Fruit fly (Drosophila melanogaster): ENCODE measurements around the gene esc.
A peak's percentile ranks its signal among the peaks of the same experiment; 100 is the strongest.

esc gene

dm6 chr2L:11829277-11829676 lies at the start of gene esc:
TSS of gene esc (minus strand) at chr2L:11829405.
- peak in 1 of 2 experiments; percentile 58 for TF ChIP-seq foxo (GFP tag; optimal IDR thresholded peaks at IDR 0.05)
- TF ChIP-seq sv (GFP tag; optimal IDR thresholded peaks at IDR 0.05): no peak
- peak; percentile 3 for TF ChIP-seq fru (GFP tag; optimal IDR thresholded peaks at IDR 0.05)
- peak; percentile 68 for TF ChIP-seq Hr83 (GFP tag; optimal IDR thresholded peaks at IDR 0.05; ENCODE audit: poor library complexity, severe bottlenecking)
- peak; percentile 15 for TF ChIP-seq ey (GFP tag; optimal IDR thresholded peaks at IDR 0.05)
- TF ChIP-seq Myc (optimal IDR thresholded peaks at IDR 0.05): no peak
- no peak for TF ChIP-seq CG9705 (GFP tag; optimal IDR thresholded peaks at IDR 0.05)
- TF ChIP-seq N (GFP tag; optimal IDR thresholded peaks at IDR 0.05): no peak
- peak; percentile 32 for TF ChIP-seq h (GFP tag; optimal IDR thresholded peaks at IDR 0.05)

DNA sequence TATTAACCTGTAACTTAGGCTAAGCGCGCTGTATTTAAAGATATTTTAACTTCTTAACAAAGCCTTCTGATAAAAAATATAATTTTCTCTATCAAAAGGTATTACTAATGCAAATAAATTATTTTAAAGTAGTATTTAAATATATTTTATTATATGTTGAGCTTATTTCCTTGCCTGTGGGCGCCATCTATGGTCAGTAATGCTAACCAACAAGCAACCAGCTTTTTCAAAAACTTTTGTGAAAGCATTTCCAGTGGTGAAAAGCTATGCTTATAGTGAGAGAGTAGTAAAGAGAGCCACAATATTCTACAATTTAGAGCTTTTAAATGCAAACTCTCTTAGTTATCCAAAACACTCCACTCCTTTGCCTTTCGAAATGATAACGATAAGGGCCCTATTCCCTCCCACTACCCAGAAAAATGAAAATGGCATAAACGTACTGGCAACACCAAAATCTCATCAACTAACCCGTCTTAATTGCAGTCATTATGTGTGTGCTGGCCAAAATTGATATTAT lies 49.7 kb upstream of the esc start:
- TF ChIP-seq Mio (GFP tag; optimal IDR thresholded peaks at IDR 0.05): no peak
- TF ChIP-seq CG9705 (GFP tag; optimal IDR thresholded peaks at IDR 0.05): no peak

dm6 chr2L:11874890-11875289 lies 45.7 kb upstream of the esc start:
- TF ChIP-seq Hr83 (GFP tag; optimal IDR thresholded peaks at IDR 0.05; ENCODE audit: poor library complexity, severe bottlenecking): no peak
- TF ChIP-seq h (GFP tag; optimal IDR thresholded peaks at IDR 0.05): no peak
- TF ChIP-seq OdsH (GFP tag; optimal IDR thresholded peaks at IDR 0.05): no peak
- TF ChIP-seq dmrt93B (GFP tag; optimal IDR thresholded peaks at IDR 0.05): no peak
- TF ChIP-seq Hr78 (GFP tag; optimal IDR thresholded peaks at IDR 0.05): no peak
- no peak for TF ChIP-seq CG32264 (GFP tag; optimal IDR thresholded peaks at IDR 0.05)
- no peak for TF ChIP-seq psq (GFP tag; optimal IDR thresholded peaks at IDR 0.05)

DNA sequence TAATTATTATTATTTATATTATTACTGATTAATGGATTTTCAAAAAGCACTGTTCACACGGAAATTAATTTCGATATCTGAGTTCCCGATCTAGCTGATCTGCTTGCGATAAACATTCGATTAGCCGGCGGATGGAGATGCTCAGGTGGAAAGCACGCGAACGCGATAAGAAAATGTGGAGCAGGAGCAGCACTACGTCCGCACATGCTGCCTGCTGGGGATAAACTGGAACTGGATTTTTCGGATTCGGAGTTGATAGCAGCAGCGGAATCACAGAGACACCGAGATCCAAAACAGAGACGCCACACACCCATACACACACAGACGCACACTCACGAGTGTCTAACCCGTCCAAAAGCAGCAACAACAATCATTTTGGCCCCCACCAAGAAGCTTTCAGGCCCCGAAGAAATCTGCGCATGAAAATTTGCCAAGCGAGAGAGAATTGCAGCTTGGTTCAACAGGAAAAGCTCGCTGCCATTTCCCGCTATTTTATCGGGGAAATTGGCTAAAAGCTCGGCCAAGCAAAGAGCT lies 45.1 kb upstream of the esc start:
- no peak for TF ChIP-seq sv (GFP tag; optimal IDR thresholded peaks at IDR 0.05)
- no peak for TF ChIP-seq N (GFP tag; optimal IDR thresholded peaks at IDR 0.05)
- no peak for TF ChIP-seq Sp1 (GFP tag; optimal IDR thresholded peaks at IDR 0.05)
- no peak for TF ChIP-seq Myc (optimal IDR thresholded peaks at IDR 0.05)
- no peak for TF ChIP-seq HLH106 (tag; optimal IDR thresholded peaks at IDR 0.05)
- TF ChIP-seq sage (GFP tag; optimal IDR thresholded peaks at IDR 0.05): no peak
- no peak for TF ChIP-seq foxo (GFP tag; optimal IDR thresholded peaks at IDR 0.05)
- TF ChIP-seq dl (GFP tag; optimal IDR thresholded peaks at IDR 0.05; ENCODE audit: insufficient read depth in 1 of 2, partially characterized antibody in 2 of 2): no peak
- TF ChIP-seq lola (GFP tag; optimal IDR thresholded peaks at IDR 0.05): no peak
- no peak for TF ChIP-seq CG32264 (GFP tag; optimal IDR thresholded peaks at IDR 0.05)
- TF ChIP-seq psq (GFP tag; optimal IDR thresholded peaks at IDR 0.05): no peak

dm6 chr2L:11870867-11871452 lies 41.8 kb upstream of the esc start:
- TF ChIP-seq CrebA (GFP tag; optimal IDR thresholded peaks at IDR 0.05; ENCODE audit: borderline replicate concordance) (no peak), dmrt93B (GFP tag; optimal IDR thresholded peaks at IDR 0.05) (peak; percentile 25), dsf (GFP tag; optimal IDR thresholded peaks at IDR 0.05; ENCODE audit: borderline replicate concordance) (no peak), foxo (GFP tag; optimal IDR thresholded peaks at IDR 0.05) (peak in 1 of 2 experiments; percentile 36), brk (GFP tag; optimal IDR thresholded peaks at IDR 0.05) (no peak), ey (GFP tag; optimal IDR thresholded peaks at IDR 0.05) (peak; percentile 56), Myc (optimal IDR thresholded peaks at IDR 0.05) (no peak), Sp1 (GFP tag; optimal IDR thresholded peaks at IDR 0.05) (peak; percentile 44), tai (GFP tag; optimal IDR thresholded peaks at IDR 0.05) (no peak), rgr (GFP tag; optimal IDR thresholded peaks at IDR 0.05) (peak; percentile 6), br (GFP tag; optimal IDR thresholded peaks at IDR 0.05) (peak; percentile 15), sv (GFP tag; optimal IDR thresholded peaks at IDR 0.05) (no peak), woc (GFP tag; optimal IDR thresholded peaks at IDR 0.05) (peak; percentile 52), OdsH (GFP tag; optimal IDR thresholded peaks at IDR 0.05) (no peak), psq (GFP tag; optimal IDR thresholded peaks at IDR 0.05) (peak; percentile 1), HLH106 (tag; optimal IDR thresholded peaks at IDR 0.05) (peak; percentile 47), Hr83 (GFP tag; optimal IDR thresholded peaks at IDR 0.05; ENCODE audit: poor library complexity, severe bottlenecking) (no peak), GATAd (GFP tag; optimal IDR thresholded peaks at IDR 0.05) (no peak), Vsx2 (GFP tag; optimal IDR thresholded peaks at IDR 0.05; ENCODE audit: partially characterized antibody) (peak; percentile 58), Dfd (GFP tag; optimal IDR thresholded peaks at IDR 0.05) (no peak), fru (GFP tag; optimal IDR thresholded peaks at IDR 0.05) (peak; percentile 47), h (GFP tag; optimal IDR thresholded peaks at IDR 0.05) (peak; percentile 54), CG32264 (GFP tag; optimal IDR thresholded peaks at IDR 0.05) (no peak)

Data from whole organism, wandering third instar larva.